Fruit fly (Drosophila melanogaster) whole organism, embryonic: ENCODE measurements around the gene Gr36b.

Experiments used
- Ada2b ChIP-seq: fragments of 200-800 bp; sonication (Bioruptor generic); IDR thresholded peaks from 2 replicates; pipeline ENCODE4 v1.3.6; 2022; ENCODE audit warnings: missing biosample characterization, missing genetic modification characterization
- CG1024 ChIP-seq: fragments of 200-800 bp; sonication (Bioruptor generic); IDR thresholded peaks from 2 replicates; pipeline ENCODE4 v1.3.6; 2022; ENCODE audit warnings: missing biosample characterization, missing genetic modification characterization
- CG10366 ChIP-seq: fragments of 200-800 bp; sonication (Bioruptor generic); IDR thresholded peaks from 2 replicates; pipeline ENCODE4 v1.3.6; 2022; ENCODE audit warnings: missing biosample characterization, missing genetic modification characterization
- CG10543 ChIP-seq: fragments of 200-800 bp; sonication (Bioruptor generic); optimal IDR thresholded peaks from 3 replicates; lab custom pipeline; 2017; ENCODE audit warnings: missing biosample characterization, mild to moderate bottlenecking, missing genetic modification characterization, moderate library complexity
- CG10979 ChIP-seq: fragments of 200-800 bp; sonication (Bioruptor generic); optimal IDR thresholded peaks from 2 replicates; lab custom pipeline; 2018; ENCODE audit warnings: missing biosample characterization, mild to moderate bottlenecking, missing genetic modification characterization, moderate library complexity
- CG12155 ChIP-seq: fragments of 200-800 bp; sonication (Bioruptor generic); optimal IDR thresholded peaks from 3 replicates; lab custom pipeline; 2016; ENCODE audit warnings: missing biosample characterization, missing genetic modification characterization
- CG12942 ChIP-seq: fragments of 200-800 bp; sonication (Bioruptor generic); optimal IDR thresholded peaks from 3 replicates; lab custom pipeline; 2016; ENCODE audit warnings: missing biosample characterization, missing genetic modification characterization
- CG13424 ChIP-seq: fragments of 200-800 bp; sonication (Bioruptor generic); optimal IDR thresholded peaks from 2 replicates; lab custom pipeline; 2019; ENCODE audit warnings: missing biosample characterization, mild to moderate bottlenecking, missing genetic modification characterization, moderate library complexity
- CG1603 ChIP-seq: fragments of 200-800 bp; sonication (Bioruptor generic); optimal IDR thresholded peaks from 2 replicates; lab custom pipeline; 2019; ENCODE audit warnings: missing biosample characterization, mild to moderate bottlenecking, missing genetic modification characterization, moderate library complexity
- CG17568 ChIP-seq: fragments of 200-800 bp; sonication (Bioruptor generic); optimal IDR thresholded peaks from 2 replicates; lab custom pipeline; 2018; ENCODE audit warnings: missing biosample characterization, mild to moderate bottlenecking, missing genetic modification characterization, moderate library complexity
- CG17829 ChIP-seq: fragments of 200-800 bp; optimal IDR thresholded peaks from 2 replicates; lab custom pipeline; 2019; ENCODE audit warnings: missing biosample characterization, mild to moderate bottlenecking, missing genetic modification characterization, moderate library complexity
- CG18619 ChIP-seq: fragments of 200-800 bp; sonication (Bioruptor generic); optimal IDR thresholded peaks from 3 replicates; lab custom pipeline; 2017; ENCODE audit warnings: missing biosample characterization, mild to moderate bottlenecking, missing genetic modification characterization
- CG2120 ChIP-seq: fragments of 200-800 bp; sonication (Bioruptor generic); optimal IDR thresholded peaks from 3 replicates; lab custom pipeline; 2016; ENCODE audit warnings: missing biosample characterization, missing genetic modification characterization
- CG2199 ChIP-seq: fragments of 200-800 bp; sonication (Bioruptor generic); IDR thresholded peaks from 3 replicates; pipeline ENCODE4 v1.3.6; 2022; ENCODE audit warnings: missing biosample characterization, missing genetic modification characterization
- CG2678 ChIP-seq: fragments of 200-800 bp; sonication (Bioruptor generic); optimal IDR thresholded peaks from 3 replicates; lab custom pipeline; 2019; ENCODE audit warnings: missing biosample characterization, mild to moderate bottlenecking, missing genetic modification characterization, moderate library complexity
- CG32767 ChIP-seq: fragments of 200-800 bp; sonication (Bioruptor generic); IDR thresholded peaks from 2 replicates; pipeline ENCODE4 v1.3.6; 2022; ENCODE audit warnings: missing biosample characterization, missing genetic modification characterization
- CG34224 ChIP-seq: fragments of 200-800 bp; sonication (Bioruptor generic); IDR thresholded peaks from 3 replicates; pipeline ENCODE4 v1.3.6; 2022; ENCODE audit warnings: missing biosample characterization, missing genetic modification characterization; ENCODE audit not compliant: partially characterized antibody
- CG6175 ChIP-seq: fragments of 200-800 bp; sonication (Bioruptor generic); IDR thresholded peaks from 3 replicates; pipeline ENCODE4 v1.3.6; 2022; ENCODE audit warnings: missing biosample characterization, missing genetic modification characterization
- CG8290 ChIP-seq, 3 experiments: fragments of 200-800 bp; sonication (Bioruptor generic); optimal IDR thresholded peaks; 2 replicates each; lab custom pipeline; 2016 to 2019; ENCODE audit warnings: missing biosample characterization in 3 of 3, missing genetic modification characterization in 3 of 3, mild to moderate bottlenecking in 2 of 3, moderate library complexity in 1 of 3
- CG9932 ChIP-seq: fragments of 200-800 bp; sonication (Bioruptor generic); IDR thresholded peaks from 2 replicates; pipeline ENCODE4 v1.3.6; 2022; ENCODE audit warnings: missing biosample characterization, missing genetic modification characterization
- Camta ChIP-seq: fragments of 200-800 bp; sonication (Bioruptor generic); optimal IDR thresholded peaks from 2 replicates; lab custom pipeline; 2016; ENCODE audit warnings: missing biosample characterization, missing genetic modification characterization
- Dad ChIP-seq: fragments of 200-800 bp; sonication (Bioruptor generic); optimal IDR thresholded peaks from 3 replicates; lab custom pipeline; 2016; ENCODE audit warnings: missing biosample characterization, missing genetic modification characterization
- H2.0 ChIP-seq: fragments of 200-800 bp; sonication (Bioruptor generic); IDR thresholded peaks from 2 replicates; pipeline ENCODE4 v1.3.6; 2022; ENCODE audit warnings: missing biosample characterization, missing genetic modification characterization
- HHEX ChIP-seq: fragments of 200-800 bp; sonication (Bioruptor generic); optimal IDR thresholded peaks from 3 replicates; lab custom pipeline; 2017; ENCODE audit warnings: missing biosample characterization, mild to moderate bottlenecking, missing genetic modification characterization, missing genetic modification reagents
- Lpt ChIP-seq: fragments of >200 bp; optimal IDR thresholded peaks from 2 replicates; lab custom pipeline; 2018; ENCODE audit warnings: missing biosample characterization, missing genetic modification characterization
- Med ChIP-seq: fragments of 200-800 bp; sonication (Bioruptor generic); peaks from one replicate; lab custom pipeline; 2016; ENCODE audit warnings: missing biosample characterization, missing genetic modification characterization, mild to moderate bottlenecking, inconsistent platforms, moderate library complexity
- Meics ChIP-seq: fragments of 200-800 bp; sonication (Bioruptor generic); optimal IDR thresholded peaks from 2 replicates; lab custom pipeline; 2017; ENCODE audit warnings: missing biosample characterization, mild to moderate bottlenecking, missing genetic modification characterization
- Poxn ChIP-seq: fragments of 200-800 bp; sonication (Bioruptor generic); IDR thresholded peaks from 2 replicates; pipeline ENCODE4 v1.3.6; 2022; ENCODE audit warnings: missing biosample characterization, missing genetic modification characterization
- Tbp ChIP-seq: fragments of >200 bp; optimal IDR thresholded peaks from 2 replicates; lab custom pipeline; 2018; ENCODE audit warnings: missing biosample characterization, missing genetic modification characterization
- Usf ChIP-seq: fragments of 200-800 bp; sonication (Bioruptor generic); optimal IDR thresholded peaks from 2 replicates; lab custom pipeline; 2017; ENCODE audit warnings: missing genotype, missing biosample characterization, missing genetic modification characterization
- Xbp1 ChIP-seq: fragments of 200-800 bp; sonication (Bioruptor generic); optimal IDR thresholded peaks from 3 replicates; lab custom pipeline; 2016; ENCODE audit warnings: missing biosample characterization, mild to moderate bottlenecking, missing genetic modification characterization
- abd-A ChIP-seq: fragments of 200-800 bp; sonication (Bioruptor generic); optimal IDR thresholded peaks from 3 replicates; lab custom pipeline; 2019; ENCODE audit warnings: missing biosample characterization, mild to moderate bottlenecking, missing genetic modification characterization, moderate library complexity
- btn ChIP-seq: fragments of 200-800 bp; sonication (Bioruptor generic); optimal IDR thresholded peaks from 2 replicates; lab custom pipeline; 2016; ENCODE audit warnings: missing biosample characterization, missing genetic modification characterization
- cwo ChIP-seq: fragments of 200-800 bp; sonication (Bioruptor generic); optimal IDR thresholded peaks from 3 replicates; lab custom pipeline; 2017; ENCODE audit warnings: missing biosample characterization, missing genetic modification characterization, mild to moderate bottlenecking, moderate library complexity, missing genetic modification reagents
- dysf ChIP-seq: fragments of 200-800 bp; sonication (Bioruptor generic); IDR thresholded peaks from 3 replicates; pipeline ENCODE4 v1.3.6; 2022; ENCODE audit warnings: missing biosample characterization, missing genetic modification characterization
- ems ChIP-seq: fragments of 200-800 bp; sonication (Bioruptor generic); optimal IDR thresholded peaks from 3 replicates; lab custom pipeline; 2016; ENCODE audit warnings: missing biosample characterization, missing genetic modification characterization
- exex ChIP-seq: fragments of 200-800 bp; sonication (Bioruptor generic); optimal IDR thresholded peaks from 4 replicates; lab custom pipeline; 2018; ENCODE audit warnings: missing biosample characterization, mild to moderate bottlenecking, missing genetic modification characterization, moderate library complexity
- fu2 ChIP-seq: fragments of 200-800 bp; sonication (Bioruptor generic); optimal IDR thresholded peaks from 2 replicates; lab custom pipeline; 2016; ENCODE audit warnings: missing biosample characterization, missing genetic modification characterization
- grau ChIP-seq: fragments of 200-800 bp; optimal IDR thresholded peaks from 3 replicates; lab custom pipeline; 2019; ENCODE audit warnings: missing biosample characterization, mild to moderate bottlenecking, missing genetic modification characterization, moderate library complexity
- jumu ChIP-seq: fragments of 200-800 bp; sonication (Bioruptor generic); optimal IDR thresholded peaks from 3 replicates; lab custom pipeline; 2016; ENCODE audit warnings: missing biosample characterization, missing genetic modification characterization
- kay ChIP-seq: fragments of 200-800 bp; sonication (Bioruptor generic); optimal IDR thresholded peaks from 2 replicates; lab custom pipeline; 2016; ENCODE audit warnings: missing biosample characterization, missing genetic modification characterization
- nmo ChIP-seq: fragments of 200-800 bp; sonication (Bioruptor generic); optimal IDR thresholded peaks from 2 replicates; lab custom pipeline; 2018; ENCODE audit warnings: missing biosample characterization, mild to moderate bottlenecking, missing genetic modification characterization, moderate library complexity
- pnt ChIP-seq: fragments of 200-800 bp; sonication (Bioruptor generic); optimal IDR thresholded peaks from 3 replicates; lab custom pipeline; 2016; ENCODE audit warnings: missing biosample characterization, missing genetic modification characterization
- row ChIP-seq: fragments of 200-800 bp; sonication (Bioruptor generic); IDR thresholded peaks from 3 replicates; pipeline ENCODE4 v1.3.6; 2022; ENCODE audit warnings: missing biosample characterization, missing genetic modification characterization
- scrt ChIP-seq: fragments of 200-800 bp; sonication (Bioruptor generic); optimal IDR thresholded peaks from 2 replicates; lab custom pipeline; 2018; ENCODE audit warnings: missing biosample characterization, mild to moderate bottlenecking, missing genetic modification characterization, moderate library complexity
- so ChIP-seq: fragments of 200-800 bp; sonication (Bioruptor generic); IDR thresholded peaks from 3 replicates; pipeline ENCODE4 v1.3.6; 2022; ENCODE audit warnings: missing biosample characterization, missing genetic modification characterization
- stc ChIP-seq: fragments of 200-800 bp; sonication (Bioruptor generic); IDR thresholded peaks from 2 replicates; pipeline ENCODE4 v1.3.6; 2022; ENCODE audit warnings: missing biosample characterization, missing genetic modification characterization
- tx ChIP-seq: fragments of 200-800 bp; sonication (Bioruptor generic); optimal IDR thresholded peaks from 2 replicates; lab custom pipeline; 2016; ENCODE audit warnings: missing biosample characterization, missing genetic modification characterization
- vvl ChIP-seq: fragments of 200-800 bp; sonication (Bioruptor generic); IDR thresholded peaks from 2 replicates; pipeline ENCODE4 v1.3.6; 2022; ENCODE audit warnings: missing biosample characterization, missing genetic modification characterization
- z ChIP-seq: fragments of 200-800 bp; sonication (Bioruptor generic); IDR thresholded peaks from 3 replicates; pipeline ENCODE4 v1.3.6; 2022; ENCODE audit warnings: missing biosample characterization, missing genetic modification characterization
- zen2 ChIP-seq: fragments of 200-800 bp; sonication (Bioruptor generic); IDR thresholded peaks from 3 replicates; pipeline ENCODE4 v1.3.6; 2022; ENCODE audit warnings: missing biosample characterization, missing genetic modification characterization; ENCODE audit not compliant: partially characterized antibody
- zf30C ChIP-seq: fragments of 200-800 bp; sonication (Bioruptor generic); optimal IDR thresholded peaks from 3 replicates; lab custom pipeline; 2018; ENCODE audit warnings: missing biosample characterization, mild to moderate bottlenecking, missing genetic modification characterization

Gr36b gene

dm6 chr2L:17159641-17160040, 18.9 kb upstream of the Gr36b start (continued):
- TF ChIP-seq CG17829 (tag; lab: Kevin White, UChicago) (no peak), nmo (GFP tag; lab: Kevin White, UChicago) (no peak), CG12942 (no peak), CG2120 (GFP tag; lab: Kevin White, UChicago) (peak; percentile 52), CG1024 (GFP tag; lab: Robert Waterston, UW) (no peak), Med (GFP tag; lab: Kevin White, UChicago) (no peak), CG8290 (GFP tag; optimal IDR thresholded peaks at IDR 0.05; lab: Kevin White, UChicago) (no peak), CG8290 (tag; optimal IDR thresholded peaks at IDR 0.05; lab: Kevin White, UChicago) (peak in 1 of 2 experiments; percentile 5), Dad (no peak), dysf (GFP tag; lab: Robert Waterston, UW) (0 out of 3 replicates have a peak, but pooled peaks have one; percentile 11), Xbp1 (GFP tag; lab: Kevin White, UChicago) (peak; percentile 2), zf30C (GFP tag; lab: Kevin White, UChicago) (no peak), Ada2b (GFP tag; lab: Robert Waterston, UW) (no peak), so (no peak), row (GFP tag; lab: Robert Waterston, UW) (peak; percentile 56), Poxn (no peak), Camta (GFP tag; lab: Kevin White, UChicago) (no peak), CG34224 (no peak), btn (GFP tag; lab: Kevin White, UChicago) (no peak), grau (peak; percentile 29), Tbp (GFP tag; lab: Kevin White, UChicago) (no peak), kay (GFP tag; lab: Kevin White, UChicago) (no peak), ems (no peak), Lpt (GFP tag; lab: Kevin White, UChicago) (no peak), exex (tag; lab: Kevin White, UChicago) (no peak), jumu (no peak), CG2199 (no peak), CG12155 (GFP tag; lab: Kevin White, UChicago) (no peak), HHEX (peak; percentile 18), CG32767 (GFP tag; lab: Robert Waterston, UW) (peak; percentile 49; the same call in 1 of the 2 replicates), CG10979 (no peak), CG1603 (no peak), CG9932 (GFP tag; lab: Robert Waterston, UW) (peak; percentile 30; the same call in 1 of the 2 replicates), CG6175 (no peak), CG10543 (GFP tag; lab: Kevin White, UChicago) (no peak), CG13424 (tag; lab: Kevin White, UChicago) (peak; percentile 34), z (GFP tag; lab: Robert Waterston, UW) (no peak), Meics (GFP tag; lab: Kevin White, UChicago) (peak; percentile 38), tx (GFP tag; lab: Kevin White, UChicago) (no peak), fu2 (GFP tag; lab: Kevin White, UChicago) (no peak), stc (no peak), pnt (GFP tag; lab: Kevin White, UChicago) (no peak), CG2678 (tag; lab: Kevin White, UChicago) (peak; percentile 57), zen2 (no peak), cwo (GFP tag; lab: Kevin White, UChicago) (peak; percentile 29), abd-A (peak; percentile 63), CG17568 (GFP tag; lab: Kevin White, UChicago) (no peak), scrt (no peak), CG10366 (GFP tag; lab: Robert Waterston, UW) (no peak), Usf (GFP tag; lab: Kevin White, UChicago) (no peak), H2.0 (GFP tag; lab: Robert Waterston, UW) (no peak), vvl (GFP tag; lab: Robert Waterston, UW) (no peak), CG18619 (GFP tag; lab: Kevin White, UChicago) (no peak)
